Worm (Caenorhabditis elegans): ENCODE results near the gene Y67D8B.1.

DNA sequence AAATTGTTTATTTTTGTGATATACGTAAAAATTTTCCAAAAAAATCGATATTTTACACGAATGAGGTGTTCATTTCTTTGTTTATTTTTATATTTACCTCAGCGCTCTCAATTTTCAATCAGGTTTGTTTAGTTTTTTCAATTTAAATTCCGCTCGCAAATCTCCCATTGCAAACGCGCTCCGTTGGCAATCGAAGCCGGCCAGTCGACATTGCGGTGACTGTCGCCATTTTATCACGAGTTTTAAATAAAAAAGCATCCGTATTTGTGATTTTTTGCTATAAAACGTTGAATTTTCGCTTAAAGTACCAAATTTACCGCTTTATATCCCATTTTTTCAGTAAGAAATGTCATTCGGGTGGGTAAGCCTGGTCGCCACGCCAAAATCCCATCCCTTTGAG lies 41.0 kb upstream of the Y67D8B.1 start, which contains the start of gene slmp-1:
- TF ChIP-seq hlh-13 (GFP tag; optimal IDR thresholded peaks at IDR 0.05), result no peak
- no peak for TF ChIP-seq unc-86 (tag; optimal IDR thresholded peaks at IDR 0.05)
- TF ChIP-seq madf-2 (tag; optimal IDR thresholded peaks at IDR 0.05), result no peak
- peak; percentile 26 for TF ChIP-seq rnt-1 (tag; optimal IDR thresholded peaks at IDR 0.05)
- peak; percentile 71 for TF ChIP-seq hlh-30 (tag; optimal IDR thresholded peaks at IDR 0.05; ENCODE audit: insufficient read depth)
- no peak for TF ChIP-seq ceh-9 (tag; optimal IDR thresholded peaks at IDR 0.05)
- no peak for TF ChIP-seq pha-4 (tag; optimal IDR thresholded peaks at IDR 0.05)

Data from whole organism, late embryonic.